Fruit fly (Drosophila melanogaster) whole organism, pupa: ENCODE measurements around the gene CG3698.

Source experiments
- CG10348 ChIP-seq: fragments of 200-800 bp; sonication (Bioruptor generic); IDR thresholded peaks from 2 replicates; pipeline ENCODE4 v1.3.6; 2022; ENCODE audit warnings: missing biosample characterization, missing genetic modification characterization
- CG12605 ChIP-seq: fragments of 200-800 bp; sonication (Bioruptor generic); IDR thresholded peaks from 2 replicates; pipeline ENCODE4 v1.3.6; 2022; ENCODE audit warnings: missing biosample characterization, missing genetic modification characterization
- CG15710 ChIP-seq: fragments of 200-800 bp; sonication (Bioruptor generic); optimal IDR thresholded peaks from 2 replicates; lab custom pipeline; 2018; ENCODE audit warnings: missing biosample characterization, mild to moderate bottlenecking, missing genetic modification characterization, moderate library complexity
- CG17806 ChIP-seq: fragments of 200-800 bp; sonication (Bioruptor generic); optimal IDR thresholded peaks from 2 replicates; lab custom pipeline; 2018; ENCODE audit warnings: missing biosample characterization, mild to moderate bottlenecking, missing genetic modification characterization, moderate library complexity
- CG32121 ChIP-seq: fragments of 200-800 bp; sonication (Bioruptor generic); IDR thresholded peaks from 2 replicates; pipeline ENCODE4 v1.3.6; 2022; ENCODE audit warnings: missing biosample characterization, missing genetic modification characterization
- CG34367 ChIP-seq: fragments of 200-800 bp; sonication (Bioruptor generic); optimal IDR thresholded peaks from 2 replicates; lab custom pipeline; 2018; ENCODE audit warnings: missing biosample characterization, mild to moderate bottlenecking, missing genetic modification characterization
- CG9948 ChIP-seq: fragments of 200-800 bp; sonication (Bioruptor generic); optimal IDR thresholded peaks from 2 replicates; lab custom pipeline; 2018; ENCODE audit warnings: missing biosample characterization, mild to moderate bottlenecking, missing genetic modification characterization, moderate library complexity
- D1 ChIP-seq: fragments of 200-800 bp; sonication (Bioruptor generic); optimal IDR thresholded peaks from 2 replicates; lab custom pipeline; 2018; ENCODE audit warnings: missing biosample characterization, mild to moderate bottlenecking, missing genetic modification characterization, moderate library complexity
- EcR ChIP-seq: fragments of 200-800 bp; sonication (Bioruptor generic); optimal IDR thresholded peaks from 3 replicates; lab custom pipeline; 2019; ENCODE audit warnings: missing biosample characterization, missing genetic modification characterization, mild to moderate bottlenecking, moderate library complexity, missing genetic modification reagents
- Ets98B ChIP-seq: fragments of 200-800 bp; sonication (Bioruptor generic); IDR thresholded peaks from 2 replicates; pipeline ENCODE4 v1.3.6; 2022; ENCODE audit warnings: missing biosample characterization, missing genetic modification characterization
- Pif1A ChIP-seq: fragments of 200-800 bp; sonication (Bioruptor generic); optimal IDR thresholded peaks from 3 replicates; lab custom pipeline; 2016; ENCODE audit warnings: missing biosample characterization, missing genetic modification characterization
- Pif1B ChIP-seq: fragments of 200-800 bp; sonication (Bioruptor generic); optimal IDR thresholded peaks from 3 replicates; lab custom pipeline; 2016; ENCODE audit warnings: missing biosample characterization, missing genetic modification characterization

DNA sequence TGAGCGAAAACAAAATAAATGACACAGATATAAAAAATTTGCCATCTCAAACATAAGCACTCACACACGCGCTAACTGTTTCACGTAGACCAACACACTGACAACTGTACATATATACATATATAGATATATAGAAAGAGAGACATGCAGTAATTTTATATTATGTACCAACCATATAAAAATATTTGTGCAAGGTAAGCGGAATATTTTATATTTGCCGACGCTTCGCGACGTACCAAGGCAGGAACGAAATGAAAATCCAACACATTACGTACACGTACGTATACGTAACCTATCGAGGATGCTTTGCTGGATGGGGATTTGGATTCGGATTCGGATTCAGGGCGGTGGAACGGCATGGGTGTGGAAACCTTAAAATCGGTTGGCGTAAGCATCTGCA lies 49.6 kb downstream of the CG3698 start:
- no peak for TF ChIP-seq EcR (GFP tag; lab: Kevin White, UChicago)
- no peak for TF ChIP-seq CG15710 (tag; lab: Kevin White, UChicago)
- TF ChIP-seq Ets98B (GFP tag; lab: Robert Waterston, UW) = no peak
- TF ChIP-seq Pif1B = no peak
- no peak for TF ChIP-seq CG34367 (tag; lab: Kevin White, UChicago)
- no peak for TF ChIP-seq CG10348 (GFP tag; lab: Robert Waterston, UW)
- no peak for TF ChIP-seq CG32121 (GFP tag; lab: Robert Waterston, UW)
- no peak for TF ChIP-seq Pif1A (GFP tag; lab: Kevin White, UChicago)
- no peak for TF ChIP-seq CG17806 (tag; lab: Kevin White, UChicago)
- TF ChIP-seq CG12605 (GFP tag; lab: Robert Waterston, UW) = no peak
- no peak for TF ChIP-seq CG9948 (tag; lab: Kevin White, UChicago)
- TF ChIP-seq D1 (tag; lab: Kevin White, UChicago) = no peak
